Worm (Caenorhabditis elegans): Measurements from ENCODE around the gene C47E12.11.

ce11 chrIV:9932055-9932454 lies 37.1 kb upstream of the C47E12.11 start, which contains the start of the genes trmt-10A and F25H8.2:
- no peak for TF ChIP-seq ztf-4 (tag; optimal IDR thresholded peaks at IDR 0.05)
- peak; percentile 84 for TF ChIP-seq pha-4 (tag; optimal IDR thresholded peaks at IDR 0.05)
- TF ChIP-seq skn-1 (tag; optimal IDR thresholded peaks at IDR 0.05), result no peak
- no peak for TF ChIP-seq tbx-2 (tag; optimal IDR thresholded peaks at IDR 0.05)
- no peak for TF ChIP-seq ceh-16 (tag; optimal IDR thresholded peaks at IDR 0.05)
- TF ChIP-seq nhr-76 (tag; optimal IDR thresholded peaks at IDR 0.05), result no peak
- TF ChIP-seq R02D3.7 (tag; optimal IDR thresholded peaks at IDR 0.05), result no peak
- TF ChIP-seq lin-39 (tag; optimal IDR thresholded peaks at IDR 0.05), result no peak
- TF ChIP-seq nhr-23 (tag; optimal IDR thresholded peaks at IDR 0.05), result peak; percentile 47
- TF ChIP-seq ama-1 (optimal IDR thresholded peaks at IDR 0.05), result no peak

Measured in whole organism, L3 larva.